Worm (Caenorhabditis elegans) whole organism, young adult: ENCODE data around the gene srx-9.

Experiments used
- B0035.1 ChIP-seq: sonication (generic microtip); optimal IDR thresholded peaks from 2 replicates; lab custom pipeline; 2016; ENCODE audit warnings: missing genetic modification characterization, mild to moderate bottlenecking, missing compliant biosample characterization, missing genotype, missing genetic modification reagents
- F22D6.2 ChIP-seq: sonication (generic microtip); optimal IDR thresholded peaks from 2 replicates; lab custom pipeline; 2016; ENCODE audit warnings: mild to moderate bottlenecking, missing genetic modification characterization, missing compliant biosample characterization
- F33H1.4 ChIP-seq: fragments of 200-800 bp; sonication (Bioruptor generic); IDR thresholded peaks from 2 replicates; pipeline ENCODE4 v1.3.6; 2022; ENCODE audit warnings: missing genetic modification reagents, missing genetic modification characterization, missing compliant biosample characterization
- F52B5.7 ChIP-seq: sonication (generic microtip); optimal IDR thresholded peaks from 2 replicates; lab custom pipeline; 2016; ENCODE audit warnings: mild to moderate bottlenecking, missing genetic modification characterization, missing compliant biosample characterization
- K11D2.4 ChIP-seq: fragments of 200-800 bp; sonication (Bioruptor generic); IDR thresholded peaks from 2 replicates; pipeline ENCODE4 v1.3.6; 2022; ENCODE audit warnings: missing genetic modification reagents, missing genetic modification characterization, missing compliant biosample characterization
- Y53F4B.3 ChIP-seq: fragments of 200-800 bp; sonication (Bioruptor generic); IDR thresholded peaks from 2 replicates; pipeline ENCODE4 v1.3.6; 2022; ENCODE audit warnings: missing genetic modification reagents, missing genetic modification characterization, missing compliant biosample characterization
- Y79H2A.3 ChIP-seq: fragments of 200-800 bp; sonication (Bioruptor generic); conservative IDR thresholded peaks from 2 replicates; pipeline ENCODE4 v1.3.6; 2022; ENCODE audit warnings: missing genetic modification reagents, missing genetic modification characterization, missing compliant biosample characterization
- ZK185.1 ChIP-seq: sonication (generic microtip); optimal IDR thresholded peaks from 2 replicates; lab custom pipeline; 2016; ENCODE audit warnings: mild to moderate bottlenecking, missing genetic modification characterization, missing compliant biosample characterization; ENCODE audit not compliant: poor library complexity, severe bottlenecking
- aptf-2 ChIP-seq: fragments of 200-800 bp; sonication (Bioruptor generic); conservative IDR thresholded peaks from 2 replicates; pipeline ENCODE4 v1.3.6; 2022; ENCODE audit warnings: missing genetic modification reagents, missing genetic modification characterization, missing compliant biosample characterization
- attf-5 ChIP-seq: fragments of 200-800 bp; sonication (Bioruptor generic); optimal IDR thresholded peaks from 2 replicates; lab custom pipeline; 2018; ENCODE audit warnings: mild to moderate bottlenecking, missing genetic modification characterization, missing compliant biosample characterization
- bed-1 ChIP-seq: fragments of 200-800 bp; sonication (Bioruptor generic); IDR thresholded peaks from 2 replicates; pipeline ENCODE4 v1.3.6; 2022; ENCODE audit warnings: missing genetic modification reagents, missing genetic modification characterization, missing compliant biosample characterization
- cebp-1 ChIP-seq, 2 experiments: fragments of 200-800 bp in 1 of 2; sonication (Bioruptor generic) in 1 of 2; sonication (generic microtip) in 1 of 2; IDR thresholded peaks in 1 of 2; optimal IDR thresholded peaks in 1 of 2; 2 replicates each; pipeline versions ENCODE4 v1.3.6 to Lab custom; 2017 to 2022; ENCODE audit warnings: missing compliant biosample characterization in 2 of 2, missing genetic modification characterization in 2 of 2, mild to moderate bottlenecking in 1 of 2, missing genetic modification reagents in 1 of 2, moderate library complexity in 1 of 2
- ceh-40 ChIP-seq: fragments of 200-800 bp; sonication (Bioruptor generic); IDR thresholded peaks from 2 replicates; pipeline ENCODE4 v1.3.6; 2022; ENCODE audit warnings: missing genetic modification characterization, missing compliant biosample characterization
- ceh-79 ChIP-seq: sonication (generic microtip); optimal IDR thresholded peaks from 2 replicates; lab custom pipeline; 2017; ENCODE audit warnings: mild to moderate bottlenecking, missing genetic modification characterization, missing compliant biosample characterization
- ceh-91 ChIP-seq: fragments of 200-800 bp; sonication (Bioruptor generic); IDR thresholded peaks from 2 replicates; pipeline ENCODE4 v1.3.6; 2022; ENCODE audit warnings: missing genetic modification reagents, missing genetic modification characterization, missing compliant biosample characterization
- die-1 ChIP-seq: sonication (generic microtip); optimal IDR thresholded peaks from 2 replicates; lab custom pipeline; 2016; ENCODE audit warnings: missing genotype, mild to moderate bottlenecking, missing genetic modification characterization, missing compliant biosample characterization
- egl-18 ChIP-seq: fragments of 200-800 bp; sonication (Bioruptor generic); IDR thresholded peaks from 2 replicates; pipeline ENCODE4 v1.3.6; 2022; ENCODE audit warnings: missing genetic modification reagents, missing genetic modification characterization, missing compliant biosample characterization
- ekl-4 ChIP-seq: fragments of 200-800 bp; sonication (Bioruptor generic); IDR thresholded peaks from 2 replicates; pipeline ENCODE4 v1.3.6; 2022; ENCODE audit warnings: missing genetic modification reagents, missing genetic modification characterization, missing compliant biosample characterization
- him-1 ChIP-seq: sonication (generic microtip); optimal IDR thresholded peaks from 2 replicates; lab custom pipeline; 2016; ENCODE audit warnings: missing genotype, missing genetic modification reagents, missing genetic modification characterization, missing compliant biosample characterization
- hlh-26 ChIP-seq: fragments of 200-800 bp; sonication (Bioruptor generic); conservative IDR thresholded peaks from 2 replicates; pipeline ENCODE4 v1.3.6; 2022; ENCODE audit warnings: missing genetic modification reagents, missing genetic modification characterization, missing compliant biosample characterization
- hrde-1 ChIP-seq: sonication (generic microtip); optimal IDR thresholded peaks from 2 replicates; lab custom pipeline; 2016; ENCODE audit warnings: missing genetic modification characterization, mild to moderate bottlenecking, missing compliant biosample characterization, moderate library complexity, missing genotype, missing genetic modification reagents, borderline replicate concordance
- lag-1 ChIP-seq: fragments of 200-800 bp; sonication (Bioruptor generic); IDR thresholded peaks from 2 replicates; pipeline ENCODE4 v1.3.6; 2022; ENCODE audit warnings: missing genetic modification reagents, missing genetic modification characterization, missing compliant biosample characterization
- let-526 ChIP-seq: fragments of 200-800 bp; sonication (Bioruptor generic); IDR thresholded peaks from 2 replicates; pipeline ENCODE4 v1.3.6; 2022; ENCODE audit warnings: missing genetic modification reagents, missing genetic modification characterization, missing compliant biosample characterization
- lin-26 ChIP-seq: fragments of 200-800 bp; sonication (Bioruptor generic); IDR thresholded peaks from 2 replicates; pipeline ENCODE4 v1.3.6; 2022; ENCODE audit warnings: missing genetic modification reagents, missing genetic modification characterization, missing compliant biosample characterization
- lin-35 ChIP-seq, 3 experiments: fragments of 150-350 bp in 2 of 3; sonication (generic microtip) in 1 of 3; optimal IDR thresholded peaks; 2 replicates each; lab custom pipeline; 2014 to 2018; ENCODE audit warnings: missing biosample characterization in 3 of 3, missing genetic modification characterization in 3 of 3, missing genetic modification reagents in 3 of 3
- lsl-1 ChIP-seq: fragments of 200-800 bp; sonication (Bioruptor generic); optimal IDR thresholded peaks from 2 replicates; lab custom pipeline; 2018; ENCODE audit warnings: mild to moderate bottlenecking, missing genetic modification characterization, moderate library complexity, missing compliant biosample characterization
- madf-8 ChIP-seq: fragments of 200-800 bp; sonication (Bioruptor generic); conservative IDR thresholded peaks from 2 replicates; pipeline ENCODE4 v1.3.6; 2022; ENCODE audit warnings: missing genetic modification reagents, missing genetic modification characterization, missing compliant biosample characterization
- mcd-1 ChIP-seq: fragments of 200-800 bp; sonication (Bioruptor generic); IDR thresholded peaks from 2 replicates; pipeline ENCODE4 v1.3.6; 2022; ENCODE audit warnings: missing genetic modification reagents, missing genetic modification characterization, missing compliant biosample characterization
- mes-4 ChIP-seq: sonication (generic microtip); optimal IDR thresholded peaks from 2 replicates; lab custom pipeline; 2016; ENCODE audit warnings: missing genotype, missing genetic modification characterization, missing compliant biosample characterization
- nfyb-1 ChIP-seq: fragments of 200-800 bp; sonication (Bioruptor generic); IDR thresholded peaks from 2 replicates; pipeline ENCODE4 v1.3.6; 2022; ENCODE audit warnings: missing genetic modification reagents, missing genetic modification characterization, missing compliant biosample characterization
- nhr-179 ChIP-seq: sonication (generic microtip); optimal IDR thresholded peaks from 2 replicates; lab custom pipeline; 2016; ENCODE audit warnings: mild to moderate bottlenecking, missing genetic modification characterization, missing compliant biosample characterization
- pbrm-1 ChIP-seq: fragments of 200-800 bp; sonication (Bioruptor generic); IDR thresholded peaks from 2 replicates; pipeline ENCODE4 v1.3.6; 2022; ENCODE audit warnings: missing genetic modification reagents, missing genetic modification characterization, missing compliant biosample characterization
- rcor-1 ChIP-seq: fragments of 200-800 bp; sonication (Bioruptor generic); IDR thresholded peaks from 2 replicates; pipeline ENCODE4 v1.3.6; 2022; ENCODE audit warnings: missing genetic modification reagents, missing genetic modification characterization, missing compliant biosample characterization
- repo-1 ChIP-seq: sonication (generic microtip); optimal IDR thresholded peaks from 2 replicates; lab custom pipeline; 2017; ENCODE audit warnings: mild to moderate bottlenecking, missing genetic modification characterization, missing compliant biosample characterization
- rpc-1 ChIP-seq, 2 experiments: fragments of 150-350 bp in 1 of 2; sonication (generic microtip) in 1 of 2; optimal IDR thresholded peaks; 2 replicates each; lab custom pipeline; 2014 to 2018; ENCODE audit warnings: missing biosample characterization in 1 of 2, missing genetic modification characterization in 1 of 2, missing genetic modification reagents in 1 of 2, missing genotype in 1 of 2
- sea-2 ChIP-seq: fragments of 200-800 bp; sonication (Bioruptor generic); IDR thresholded peaks from 2 replicates; pipeline ENCODE4 v1.3.6; 2022; ENCODE audit warnings: missing genetic modification characterization, missing compliant biosample characterization
- snpc-1.3 ChIP-seq: sonication (generic microtip); optimal IDR thresholded peaks from 2 replicates; lab custom pipeline; 2017; ENCODE audit warnings: missing genetic modification characterization, mild to moderate bottlenecking, missing compliant biosample characterization, antibody characterized with exemption, moderate library complexity, missing genotype, missing genetic modification reagents; ENCODE audit not compliant: insufficient read depth
- snpc-4 ChIP-seq, 5 experiments: fragments of 150-350 bp in 1 of 5; sonication (generic microtip) in 4 of 5; optimal IDR thresholded peaks; 2 replicates each; lab custom pipeline; 2014 to 2018; ENCODE audit warnings: missing genetic modification characterization in 5 of 5, missing biosample characterization in 3 of 5, antibody characterized with exemption in 2 of 5, mild to moderate bottlenecking in 2 of 5, missing compliant biosample characterization in 2 of 5, missing genotype in 2 of 5, moderate library complexity in 2 of 5, missing genetic modification reagents in 1 of 5
- sptf-2 ChIP-seq: fragments of 200-800 bp; sonication (Bioruptor generic); optimal IDR thresholded peaks from 2 replicates; lab custom pipeline; 2018; ENCODE audit warnings: mild to moderate bottlenecking, missing genetic modification characterization, missing compliant biosample characterization
- xnd-1 ChIP-seq: sonication (generic microtip); optimal IDR thresholded peaks from 2 replicates; lab custom pipeline; 2016; ENCODE audit warnings: missing genotype, missing genetic modification reagents, missing genetic modification characterization, missing compliant biosample characterization
- zfh-2 ChIP-seq: fragments of 200-800 bp; sonication (Bioruptor generic); conservative IDR thresholded peaks from 2 replicates; pipeline ENCODE4 v1.3.6; 2022; ENCODE audit warnings: missing genetic modification reagents, missing genetic modification characterization, missing compliant biosample characterization
- zim-3 ChIP-seq: sonication (generic microtip); optimal IDR thresholded peaks from 2 replicates; lab custom pipeline; 2017; ENCODE audit warnings: mild to moderate bottlenecking, missing genetic modification characterization, moderate library complexity, missing compliant biosample characterization
- ztf-22 ChIP-seq: fragments of 200-800 bp; sonication (Bioruptor generic); optimal IDR thresholded peaks from 2 replicates; lab custom pipeline; 2018; ENCODE audit warnings: mild to moderate bottlenecking, missing genetic modification characterization, moderate library complexity, missing compliant biosample characterization
- ztf-26 ChIP-seq: sonication (generic microtip); optimal IDR thresholded peaks from 2 replicates; lab custom pipeline; 2017; ENCODE audit warnings: missing genetic modification characterization, missing compliant biosample characterization
- ztf-3 ChIP-seq: fragments of 200-800 bp; sonication (Bioruptor generic); optimal IDR thresholded peaks from 2 replicates; lab custom pipeline; 2018; ENCODE audit warnings: mild to moderate bottlenecking, missing genetic modification characterization, missing compliant biosample characterization

The srx-9 gene

DNA sequence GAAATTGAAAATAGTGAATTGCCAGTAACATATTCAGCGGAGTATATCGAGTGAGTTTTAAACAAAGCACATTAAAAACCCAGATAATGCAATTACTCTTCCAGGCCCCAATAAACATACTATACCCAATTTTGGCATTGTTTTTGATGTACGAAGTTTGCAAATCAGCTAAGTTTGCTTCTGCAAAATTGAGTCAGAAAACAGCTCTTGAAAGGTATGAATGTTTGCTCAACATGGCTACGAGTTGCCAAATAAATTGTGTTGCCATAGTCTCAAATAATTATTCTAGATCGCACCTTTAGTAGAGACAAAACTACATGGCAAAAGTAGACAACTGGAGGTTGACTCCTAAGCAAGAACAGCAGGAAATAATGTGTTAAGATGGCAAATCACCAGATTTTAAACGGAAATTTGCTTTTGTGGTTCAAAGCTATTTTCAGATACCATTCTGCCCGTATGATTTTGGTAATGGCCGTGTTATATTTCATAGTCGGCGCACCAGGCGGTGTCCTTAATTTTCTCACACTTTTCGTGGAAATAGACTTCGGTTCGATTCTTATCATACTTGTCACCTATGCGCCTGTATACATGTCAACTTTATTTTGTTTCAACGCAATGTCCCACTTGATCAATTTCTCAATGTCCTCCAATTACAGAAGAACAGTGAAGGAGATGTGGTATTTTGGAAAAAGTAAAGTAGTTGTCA lies 37.3 kb upstream of the srx-9 start (continued):
- TF ChIP-seq F52B5.7 (tag; lab: Kevin White, UChicago): peak; percentile 96
- no peak for TF ChIP-seq let-526 (GFP tag; lab: Robert Waterston, UW)
- TF ChIP-seq nfyb-1 (GFP tag; lab: Robert Waterston, UW): peak; percentile 79
- TF ChIP-seq bed-1 (GFP tag; lab: Robert Waterston, UW): no peak
- TF ChIP-seq ztf-22 (GFP tag; lab: Kevin White, UChicago): peak; percentile 63
- TF ChIP-seq mes-4 (tag; lab: Kevin White, UChicago): no peak
- TF ChIP-seq F33H1.4: no peak
- TF ChIP-seq xnd-1 (tag; lab: Kevin White, UChicago): no peak
- no peak for TF ChIP-seq Y79H2A.3 (GFP tag; lab: Robert Waterston, UW)
- TF ChIP-seq zim-3: peak; percentile 65
- peak; percentile 50 for TF ChIP-seq attf-5 (GFP tag; lab: Kevin White, UChicago)
- peak; percentile 21 for TF ChIP-seq B0035.1 (tag; lab: Kevin White, UChicago)
- TF ChIP-seq lag-1 (GFP tag; lab: Robert Waterston, UW): no peak
- no peak; the same call in 1 of the 2 replicates for TF ChIP-seq lin-26 (GFP tag; lab: Robert Waterston, UW)
- no peak for TF ChIP-seq hrde-1
- TF ChIP-seq rcor-1 (GFP tag; lab: Robert Waterston, UW): no peak
- no peak for TF ChIP-seq sea-2 (GFP tag; lab: Robert Waterston, UW)
- TF ChIP-seq egl-18: no peak
- no peak for TF ChIP-seq ceh-91
- 0 out of 2 replicates have a peak, but pooled peaks have one; percentile 8 for TF ChIP-seq ekl-4
- TF ChIP-seq K11D2.4: no peak; the same call in 1 of the 2 replicates
- TF ChIP-seq ZK185.1 (tag; lab: Kevin White, UChicago): peak; percentile 17
- peak in 1 of 3 experiments; percentile 29 for TF ChIP-seq lin-35 (GFP tag; optimal IDR thresholded peaks at IDR 0.05; lab: Kevin White, UChicago)
- no peak for TF ChIP-seq zfh-2 (GFP tag; lab: Robert Waterston, UW)
- no peak for TF ChIP-seq snpc-4 (GFP tag; optimal IDR thresholded peaks at IDR 0.05; lab: Kevin White, UChicago)
- TF ChIP-seq snpc-4 (tag; optimal IDR thresholded peaks at IDR 0.05; lab: Kevin White, UChicago): no peak
- TF ChIP-seq pbrm-1 (GFP tag; lab: Robert Waterston, UW): peak; percentile 64; the same call in 1 of the 2 replicates
- no peak; the same call in 1 of the 2 replicates for TF ChIP-seq cebp-1 (GFP tag; IDR thresholded peaks at IDR 0.05; lab: Robert Waterston, UW)
- TF ChIP-seq cebp-1 (tag; optimal IDR thresholded peaks at IDR 0.05; lab: Kevin White, UChicago): peak; percentile 70
- no peak for TF ChIP-seq hlh-26
- TF ChIP-seq rpc-1 (optimal IDR thresholded peaks at IDR 0.05; lab: Kevin White, UChicago): no peak
- TF ChIP-seq rpc-1 (tag; optimal IDR thresholded peaks at IDR 0.05; lab: Kevin White, UChicago): no peak
- no peak for TF ChIP-seq snpc-1.3 (tag; lab: Kevin White, UChicago)
- no peak for TF ChIP-seq nhr-179
- TF ChIP-seq ceh-40 (GFP tag; lab: Robert Waterston, UW): 0 out of 2 replicates have a peak, but pooled peaks have one; percentile 6
- TF ChIP-seq ceh-79: peak; percentile 21
- peak; percentile 40 for TF ChIP-seq ztf-26
- TF ChIP-seq lsl-1 (GFP tag; lab: Kevin White, UChicago): no peak
- TF ChIP-seq Y53F4B.3 (GFP tag; lab: Robert Waterston, UW): no peak
- TF ChIP-seq F22D6.2: no peak
- TF ChIP-seq repo-1 (tag; lab: Kevin White, UChicago): peak; percentile 78
- TF ChIP-seq madf-8 (GFP tag; lab: Robert Waterston, UW): no peak
- peak; percentile 22 for TF ChIP-seq ztf-3
- no peak for TF ChIP-seq die-1 (tag; lab: Kevin White, UChicago)
- TF ChIP-seq aptf-2 (GFP tag; lab: Robert Waterston, UW): no peak
- no peak for TF ChIP-seq him-1 (tag; lab: Kevin White, UChicago)
- no peak for TF ChIP-seq mcd-1 (GFP tag; lab: Robert Waterston, UW)
- TF ChIP-seq sptf-2 (GFP tag; lab: Kevin White, UChicago): no peak
